Worm (Caenorhabditis elegans): ENCODE data around the gene abu-12.

The abu-12 gene

ce11 chrX:489635-490105 is 32.3 kb upstream of the abu-12 start, which contains the start of gene egl-17 (continued):
- no peak for TF ChIP-seq hif-1 (tag; optimal IDR thresholded peaks at IDR 0.05)
- peak; percentile 79 for TF ChIP-seq nhr-48 (tag; optimal IDR thresholded peaks at IDR 0.05)
- no peak for TF ChIP-seq nhr-76 (tag; optimal IDR thresholded peaks at IDR 0.05)
- TF ChIP-seq nhr-42 (GFP tag; IDR thresholded peaks at IDR 0.05), result peak; percentile 85
- peak; percentile 86 for TF ChIP-seq ZK337.2 (GFP tag; IDR thresholded peaks at IDR 0.05)
- TF ChIP-seq aly-2 (tag; optimal IDR thresholded peaks at IDR 0.05), result no peak
- TF ChIP-seq fkh-10 (GFP tag; optimal IDR thresholded peaks at IDR 0.05), result peak; percentile 19
- no peak for TF ChIP-seq unc-39 (tag; optimal IDR thresholded peaks at IDR 0.05)
- peak; percentile 78 for TF ChIP-seq zfp-3 (GFP tag; conservative IDR thresholded peaks at IDR 0.05)
- no peak for TF ChIP-seq fos-1 (tag; optimal IDR thresholded peaks at IDR 0.05)
- TF ChIP-seq daf-12 (tag; optimal IDR thresholded peaks at IDR 0.05), result no peak
- peak; percentile 84 for TF ChIP-seq lin-38 (GFP tag; IDR thresholded peaks at IDR 0.05)
- peak; percentile 86 for TF ChIP-seq mes-2 (tag; optimal IDR thresholded peaks at IDR 0.05; ENCODE audit: poor library complexity, severe bottlenecking)
- no peak for TF ChIP-seq attf-4 (tag; optimal IDR thresholded peaks at IDR 0.05)
- peak; percentile 29 for TF ChIP-seq nhr-28 (tag; optimal IDR thresholded peaks at IDR 0.05)
- peak; percentile 74 for TF ChIP-seq dve-1 (tag; optimal IDR thresholded peaks at IDR 0.05; ENCODE audit: insufficient read depth)
- peak; percentile 94 for TF ChIP-seq gei-8 (GFP tag; optimal IDR thresholded peaks at IDR 0.05)
- peak; percentile 61; the same call in 1 of the 2 replicates for TF ChIP-seq mdt-29 (GFP tag; IDR thresholded peaks at IDR 0.05)
- no peak for TF ChIP-seq skn-1 (tag; optimal IDR thresholded peaks at IDR 0.05)
- TF ChIP-seq ama-1 (optimal IDR thresholded peaks at IDR 0.05), result no peak
- TF ChIP-seq unc-62 (GFP tag; optimal IDR thresholded peaks at IDR 0.05 in 1 of 2), result peak in 1 of 2 experiments; percentile 65
- no peak for TF ChIP-seq unc-62 (tag; optimal IDR thresholded peaks at IDR 0.05)
- TF ChIP-seq Y75B8A.6 (GFP tag; IDR thresholded peaks at IDR 0.05), result peak; percentile 84
- peak; percentile 85 for TF ChIP-seq mep-1 (tag; optimal IDR thresholded peaks at IDR 0.05)
- peak; percentile 54 for TF ChIP-seq zfp-2 (tag; optimal IDR thresholded peaks at IDR 0.05)
- peak; percentile 85 for TF ChIP-seq spr-1 (tag; optimal IDR thresholded peaks at IDR 0.05)
- TF ChIP-seq nhr-11 (tag; optimal IDR thresholded peaks at IDR 0.05), result peak; percentile 11
- peak; percentile 89 for TF ChIP-seq Y48G9A.11 (GFP tag; IDR thresholded peaks at IDR 0.05)
- peak; percentile 94 for TF ChIP-seq ctbp-1 (GFP tag; IDR thresholded peaks at IDR 0.05)
- no peak for TF ChIP-seq jun-1 (tag; optimal IDR thresholded peaks at IDR 0.05)
- no peak for TF ChIP-seq set-16 (GFP tag; IDR thresholded peaks at IDR 0.05)
- TF ChIP-seq tra-1 (GFP tag; IDR thresholded peaks at IDR 0.05), result peak; percentile 94
- peak; percentile 81 for TF ChIP-seq rbr-2 (tag; optimal IDR thresholded peaks at IDR 0.05)
- peak; percentile 90; the same call in 1 of the 2 replicates for TF ChIP-seq T26A8.4 (GFP tag; IDR thresholded peaks at IDR 0.05)
- no peak; the same call in 1 of the 2 replicates for TF ChIP-seq pha-4 (GFP tag; IDR thresholded peaks at IDR 0.05)
- TF ChIP-seq pha-4 (tag; optimal IDR thresholded peaks at IDR 0.05), result no peak
- peak; percentile 84 for TF ChIP-seq madf-9 (GFP tag; conservative IDR thresholded peaks at IDR 0.05)
- peak; percentile 77 for TF ChIP-seq ceh-44 (GFP tag; IDR thresholded peaks at IDR 0.05)
- peak; percentile 66 for TF ChIP-seq dmd-6 (GFP tag; IDR thresholded peaks at IDR 0.05)
- no peak for TF ChIP-seq ceh-82 (tag; optimal IDR thresholded peaks at IDR 0.05)
- TF ChIP-seq aha-1 (tag), result peak; percentile 96
- peak; percentile 80 for TF ChIP-seq D1046.2 (GFP tag; IDR thresholded peaks at IDR 0.05)
- peak; percentile 87 for TF ChIP-seq snpc-1.2 (GFP tag; IDR thresholded peaks at IDR 0.05)
- TF ChIP-seq hlh-30 (tag; optimal IDR thresholded peaks at IDR 0.05; ENCODE audit: insufficient read depth), result peak; percentile 91
- peak; percentile 90 to 95 for TF ChIP-seq madf-5 (GFP tag; IDR thresholded peaks at IDR 0.05)
- TF ChIP-seq zip-2 (tag; optimal IDR thresholded peaks at IDR 0.05), result peak; percentile 2
- 0 out of 2 replicates have a peak, but pooled peaks have one; percentile 57 for TF ChIP-seq mxl-2 (GFP tag; conservative IDR thresholded peaks at IDR 0.05)
- TF ChIP-seq nhr-25 (tag; optimal IDR thresholded peaks at IDR 0.05; ENCODE audit: borderline replicate concordance, insufficient read depth), result peak; percentile 20
- no peak for TF ChIP-seq lsy-2 (tag; optimal IDR thresholded peaks at IDR 0.05)
- TF ChIP-seq hlh-11 (tag; optimal IDR thresholded peaks at IDR 0.05), result peak; percentile 67
- peak; percentile 98 for TF ChIP-seq F26F4.8 (GFP tag; conservative IDR thresholded peaks at IDR 0.05)

Measured in whole organism, L4 larva.